Worm (Caenorhabditis elegans): ENCODE data around the gene F57H12.6.

- no peak for TF ChIP-seq lin-13 (GFP tag; optimal IDR thresholded peaks at IDR 0.05)
- TF ChIP-seq dpl-1 (GFP tag; optimal IDR thresholded peaks at IDR 0.05): no peak
- no peak for TF ChIP-seq daf-16 (GFP tag; optimal IDR thresholded peaks at IDR 0.05)
- TF ChIP-seq daf-16 (tag; optimal IDR thresholded peaks at IDR 0.05): no peak
- no peak for TF ChIP-seq egl-27 (tag; optimal IDR thresholded peaks at IDR 0.05)
- TF ChIP-seq dve-1 (tag; optimal IDR thresholded peaks at IDR 0.05; ENCODE audit: insufficient read depth): no peak
- TF ChIP-seq ceh-32 (tag; optimal IDR thresholded peaks at IDR 0.05; ENCODE audit: poor library complexity): no peak
- TF ChIP-seq ces-1 (GFP tag; optimal IDR thresholded peaks at IDR 0.05): no peak
- TF ChIP-seq fkh-10 (GFP tag; optimal IDR thresholded peaks at IDR 0.05): no peak
Observed at ce11 chrIV:7979588-7979987, 3.5 kb upstream of the F57H12.6 start, which contains the start of gene unc-24.
